Fruit fly (Drosophila melanogaster) whole organism, pupa: ENCODE results near the gene CG1785.

Source experiments
- CG13204 ChIP-seq: fragments of 200-800 bp; sonication (Bioruptor generic); optimal IDR thresholded peaks from 2 replicates; lab custom pipeline; 2018; ENCODE audit warnings: missing biosample characterization, mild to moderate bottlenecking, missing genetic modification characterization, moderate library complexity
- CG14655 ChIP-seq: fragments of 200-800 bp; sonication (Bioruptor generic); optimal IDR thresholded peaks from 3 replicates; lab custom pipeline; 2017; ENCODE audit warnings: mild to moderate bottlenecking, missing biosample characterization, missing genetic modification reagents, missing genetic modification characterization
- D1 ChIP-seq: fragments of 200-800 bp; sonication (Bioruptor generic); optimal IDR thresholded peaks from 2 replicates; lab custom pipeline; 2018; ENCODE audit warnings: missing biosample characterization, mild to moderate bottlenecking, missing genetic modification characterization, moderate library complexity
- Pif1A ChIP-seq: fragments of 200-800 bp; sonication (Bioruptor generic); optimal IDR thresholded peaks from 3 replicates; lab custom pipeline; 2016; ENCODE audit warnings: missing biosample characterization, missing genetic modification characterization
- rn ChIP-seq: fragments of 200-800 bp; sonication (Bioruptor generic); IDR thresholded peaks from 2 replicates; pipeline ENCODE4 v1.3.6; 2022; ENCODE audit warnings: missing biosample characterization, missing genetic modification characterization

- TF ChIP-seq CG13204 (GFP tag; lab: Kevin White, UChicago), result no peak
- no peak for TF ChIP-seq Pif1A
- no peak for TF ChIP-seq D1 (tag; lab: Kevin White, UChicago)
- no peak for TF ChIP-seq CG14655 (GFP tag; lab: Kevin White, UChicago)
- no peak for TF ChIP-seq rn (GFP tag; lab: Robert Waterston, UW)
Observed at dm6 chrX:8671348-8672298, 43.1 kb upstream of the CG1785 start.
